Fruit fly (Drosophila melanogaster) whole organism, embryonic: Measurements from ENCODE around the gene ich.

ENCODE experiments used
- B-H1 ChIP-seq: fragments of 200-800 bp; sonication (Bioruptor generic); IDR thresholded peaks from 3 replicates; pipeline ENCODE4 v1.3.6; 2022; ENCODE audit warnings: missing biosample characterization, missing genetic modification characterization
- Blimp-1 ChIP-seq: fragments of 200-800 bp; sonication (Bioruptor generic); optimal IDR thresholded peaks from 3 replicates; lab custom pipeline; 2018; ENCODE audit warnings: missing biosample characterization, missing genetic modification characterization, mild to moderate bottlenecking, moderate library complexity, missing genetic modification reagents
- CG10654 ChIP-seq: fragments of 200-800 bp; sonication (Bioruptor generic); optimal IDR thresholded peaks from 2 replicates; lab custom pipeline; 2016; ENCODE audit warnings: missing biosample characterization, missing genetic modification characterization
- CG11504 ChIP-seq: fragments of 200-800 bp; sonication (Bioruptor generic); optimal IDR thresholded peaks from 3 replicates; lab custom pipeline; 2019; ENCODE audit warnings: missing biosample characterization, mild to moderate bottlenecking, missing genetic modification characterization, moderate library complexity
- CG1233 ChIP-seq: fragments of 200-800 bp; sonication (Bioruptor generic); optimal IDR thresholded peaks from 4 replicates; lab custom pipeline; 2018; ENCODE audit warnings: missing biosample characterization, mild to moderate bottlenecking, missing genetic modification characterization
- CG14014 ChIP-seq: fragments of 200-800 bp; sonication (Bioruptor generic); IDR thresholded peaks from 2 replicates; pipeline ENCODE4 v1.3.6; 2022; ENCODE audit warnings: missing biosample characterization, missing genetic modification characterization
- CG16863 ChIP-seq: fragments of 200-800 bp; sonication (Bioruptor generic); optimal IDR thresholded peaks from 3 replicates; lab custom pipeline; 2016; ENCODE audit warnings: missing biosample characterization, missing genetic modification characterization
- CG18011 ChIP-seq: fragments of 200-800 bp; sonication (Bioruptor generic); optimal IDR thresholded peaks from 2 replicates; lab custom pipeline; 2017; ENCODE audit warnings: missing biosample characterization, missing genetic modification characterization, mild to moderate bottlenecking, moderate library complexity, missing genotype
- CG2889 ChIP-seq: fragments of 200-800 bp; sonication (Bioruptor generic); IDR thresholded peaks from 3 replicates; pipeline ENCODE4 v1.3.6; 2022; ENCODE audit warnings: missing biosample characterization, missing genetic modification characterization
- CG3065 ChIP-seq: fragments of 200-800 bp; sonication (Bioruptor generic); optimal IDR thresholded peaks from 2 replicates; lab custom pipeline; 2016; ENCODE audit warnings: missing biosample characterization, missing genetic modification characterization
- CG34376 ChIP-seq: fragments of 200-800 bp; sonication (Bioruptor generic); optimal IDR thresholded peaks from 2 replicates; lab custom pipeline; 2018; ENCODE audit warnings: missing biosample characterization, mild to moderate bottlenecking, missing genetic modification characterization
- CG4360 ChIP-seq: fragments of 200-800 bp; sonication (Bioruptor generic); IDR thresholded peaks from 2 replicates; pipeline ENCODE4 v1.3.6; 2022; ENCODE audit warnings: missing biosample characterization, missing genetic modification characterization
- CG4617 ChIP-seq: fragments of 200-800 bp; sonication (Bioruptor generic); optimal IDR thresholded peaks from 3 replicates; lab custom pipeline; 2016; ENCODE audit warnings: missing biosample characterization, missing genetic modification characterization, borderline replicate concordance
- CG4820 ChIP-seq: fragments of 200-800 bp; sonication (Bioruptor generic); optimal IDR thresholded peaks from 3 replicates; lab custom pipeline; 2016; ENCODE audit warnings: missing biosample characterization, missing genetic modification characterization
- CG5180 ChIP-seq: fragments of 200-800 bp; sonication (Bioruptor generic); optimal IDR thresholded peaks from 3 replicates; lab custom pipeline; 2017; ENCODE audit warnings: missing biosample characterization, missing genetic modification characterization, mild to moderate bottlenecking, moderate library complexity, missing genetic modification reagents
- CG6654 ChIP-seq: fragments of 200-800 bp; sonication (Bioruptor generic); optimal IDR thresholded peaks from 2 replicates; lab custom pipeline; 2017; ENCODE audit warnings: missing biosample characterization, mild to moderate bottlenecking, missing genetic modification characterization
- CG8388 ChIP-seq: fragments of 200-800 bp; sonication (Bioruptor generic); optimal IDR thresholded peaks from 2 replicates; lab custom pipeline; 2019; ENCODE audit warnings: missing biosample characterization, mild to moderate bottlenecking, missing genetic modification characterization, moderate library complexity
- Dip2 ChIP-seq: fragments of 200-800 bp; sonication (Bioruptor generic); IDR thresholded peaks from 2 replicates; pipeline ENCODE4 v1.3.6; 2022; ENCODE audit warnings: missing biosample characterization, missing genetic modification characterization
- Dll ChIP-seq: fragments of 200-800 bp; sonication (Bioruptor generic); IDR thresholded peaks from 4 replicates; pipeline ENCODE4 v1.3.6; 2022; ENCODE audit warnings: missing biosample characterization, missing genetic modification characterization; ENCODE audit not compliant: partially characterized antibody
- HLH54F ChIP-seq: fragments of 200-800 bp; sonication (Bioruptor generic); optimal IDR thresholded peaks from 3 replicates; lab custom pipeline; 2016; ENCODE audit warnings: missing biosample characterization, missing genetic modification characterization
- HmgD ChIP-seq: fragments of 200-800 bp; sonication (Bioruptor generic); optimal IDR thresholded peaks from 3 replicates; lab custom pipeline; 2016; ENCODE audit warnings: missing biosample characterization, missing genetic modification characterization
- Hmr ChIP-seq: fragments of 200-800 bp; sonication (Bioruptor generic); optimal IDR thresholded peaks from 3 replicates; lab custom pipeline; 2017; ENCODE audit warnings: mild to moderate bottlenecking, missing biosample characterization, missing genetic modification reagents, missing genetic modification characterization
- Mrtf ChIP-seq: fragments of 200-800 bp; sonication (Bioruptor generic); IDR thresholded peaks from 3 replicates; pipeline ENCODE4 v1.3.6; 2022; ENCODE audit warnings: missing biosample characterization, missing genetic modification characterization
- NFAT ChIP-seq: fragments of 200-800 bp; sonication (Bioruptor generic); IDR thresholded peaks from 2 replicates; pipeline ENCODE4 v1.3.6; 2022; ENCODE audit warnings: missing biosample characterization, missing genetic modification characterization
- Pdp1 ChIP-seq, 2 experiments: fragments of 200-800 bp; sonication (Bioruptor generic); optimal IDR thresholded peaks; 3 replicates each; lab custom pipeline; 2016; ENCODE audit warnings: missing biosample characterization in 2 of 2, missing genetic modification characterization in 2 of 2, mild to moderate bottlenecking in 1 of 2, moderate library complexity in 1 of 2
- Ptx1 ChIP-seq: fragments of 200-800 bp; sonication (Bioruptor generic); IDR thresholded peaks from 2 replicates; pipeline ENCODE4 v1.3.6; 2022; ENCODE audit warnings: missing biosample characterization, missing genetic modification characterization
- Usf ChIP-seq: fragments of 200-800 bp; sonication (Bioruptor generic); optimal IDR thresholded peaks from 2 replicates; lab custom pipeline; 2017; ENCODE audit warnings: missing genotype, missing biosample characterization, missing genetic modification characterization
- Xbp1 ChIP-seq: fragments of 200-800 bp; sonication (Bioruptor generic); optimal IDR thresholded peaks from 3 replicates; lab custom pipeline; 2016; ENCODE audit warnings: missing biosample characterization, mild to moderate bottlenecking, missing genetic modification characterization
- cas ChIP-seq: fragments of 200-800 bp; sonication (Bioruptor generic); IDR thresholded peaks from 2 replicates; pipeline ENCODE4 v1.3.6; 2022; ENCODE audit warnings: missing biosample characterization, missing genetic modification characterization
- chif ChIP-seq, 2 experiments: fragments of 200-800 bp; sonication (Bioruptor generic); optimal IDR thresholded peaks; 3 replicates each; lab custom pipeline; 2016; ENCODE audit warnings: missing biosample characterization in 2 of 2, missing genetic modification characterization in 2 of 2
- chn ChIP-seq: fragments of 200-800 bp; sonication (Bioruptor generic); optimal IDR thresholded peaks from 2 replicates; lab custom pipeline; 2016; ENCODE audit warnings: missing biosample characterization, missing genetic modification characterization
- corto ChIP-seq: fragments of 200-800 bp; sonication (Bioruptor generic); optimal IDR thresholded peaks from 2 replicates; lab custom pipeline; 2016; ENCODE audit warnings: missing biosample characterization, mild to moderate bottlenecking, missing genetic modification characterization, moderate library complexity
- da ChIP-seq: fragments of 200-800 bp; sonication (Bioruptor generic); optimal IDR thresholded peaks from 2 replicates; lab custom pipeline; 2016; ENCODE audit warnings: missing biosample characterization, missing genetic modification characterization
- disco-r ChIP-seq: fragments of 200-800 bp; sonication (Bioruptor generic); optimal IDR thresholded peaks from 2 replicates; lab custom pipeline; 2016; ENCODE audit warnings: missing biosample characterization, missing genetic modification characterization
- exex ChIP-seq: fragments of 200-800 bp; sonication (Bioruptor generic); optimal IDR thresholded peaks from 4 replicates; lab custom pipeline; 2018; ENCODE audit warnings: missing biosample characterization, mild to moderate bottlenecking, missing genetic modification characterization, moderate library complexity
- fu2 ChIP-seq: fragments of 200-800 bp; sonication (Bioruptor generic); optimal IDR thresholded peaks from 2 replicates; lab custom pipeline; 2016; ENCODE audit warnings: missing biosample characterization, missing genetic modification characterization
- gem ChIP-seq: fragments of 200-800 bp; sonication (Bioruptor generic); optimal IDR thresholded peaks from 2 replicates; lab custom pipeline; 2019; ENCODE audit warnings: missing biosample characterization, mild to moderate bottlenecking, missing genetic modification characterization, moderate library complexity
- gfzf ChIP-seq: fragments of 200-800 bp; sonication (Bioruptor generic); optimal IDR thresholded peaks from 2 replicates; lab custom pipeline; 2016; ENCODE audit warnings: missing biosample characterization, mild to moderate bottlenecking, missing genetic modification characterization, moderate library complexity
- luna ChIP-seq: fragments of 200-800 bp; sonication (Bioruptor generic); optimal IDR thresholded peaks from 2 replicates; lab custom pipeline; 2016; ENCODE audit warnings: missing biosample characterization, missing genetic modification characterization
- maf-S ChIP-seq: fragments of 200-800 bp; sonication (Bioruptor generic); optimal IDR thresholded peaks from 2 replicates; lab custom pipeline; 2016; ENCODE audit warnings: missing biosample characterization, missing genetic modification characterization
- mam ChIP-seq: fragments of 200-800 bp; sonication (Bioruptor generic); optimal IDR thresholded peaks from 3 replicates; lab custom pipeline; 2016; ENCODE audit warnings: missing biosample characterization, missing genetic modification characterization
- mirr ChIP-seq: fragments of 200-800 bp; sonication (Bioruptor generic); optimal IDR thresholded peaks from 3 replicates; lab custom pipeline; 2018; ENCODE audit warnings: missing biosample characterization, mild to moderate bottlenecking, missing genetic modification characterization
- otp ChIP-seq: fragments of 200-800 bp; sonication (Bioruptor generic); IDR thresholded peaks from 3 replicates; pipeline ENCODE4, ENCODE4 v1.3.6; 2022; ENCODE audit warnings: missing biosample characterization, missing genetic modification characterization
- p53 ChIP-seq: fragments of 200-800 bp; sonication (Bioruptor generic); optimal IDR thresholded peaks from 2 replicates; lab custom pipeline; 2016; ENCODE audit warnings: missing biosample characterization, missing genetic modification characterization
- ro ChIP-seq: fragments of 200-800 bp; sonication (Bioruptor generic); IDR thresholded peaks from 2 replicates; pipeline ENCODE4 v1.3.6; 2022; ENCODE audit warnings: missing biosample characterization, missing genetic modification characterization
- sima ChIP-seq: fragments of 200-800 bp; sonication (Bioruptor generic); optimal IDR thresholded peaks from 2 replicates; lab custom pipeline; 2016; ENCODE audit warnings: missing biosample characterization, missing genetic modification characterization
- slp2 ChIP-seq: fragments of 200-800 bp; sonication (Bioruptor generic); optimal IDR thresholded peaks from 2 replicates; lab custom pipeline; 2016; ENCODE audit warnings: missing biosample characterization, missing genetic modification characterization
- trem ChIP-seq: fragments of 200-800 bp; optimal IDR thresholded peaks from 3 replicates; lab custom pipeline; 2019; ENCODE audit warnings: missing biosample characterization, mild to moderate bottlenecking, missing genetic modification characterization, moderate library complexity
- ttk ChIP-seq: fragments of 200-800 bp; sonication (Bioruptor generic); IDR thresholded peaks from 2 replicates; pipeline ENCODE4 v2.1.2; 2022; ENCODE audit warnings: missing biosample characterization, missing genetic modification characterization
- vfl ChIP-seq: fragments of 200-800 bp; sonication (Bioruptor generic); optimal IDR thresholded peaks from 2 replicates; lab custom pipeline; 2016; ENCODE audit warnings: missing biosample characterization, missing genetic modification characterization

Gene ich

dm6 chr3R:8992928-8993579 lies 30.2 kb upstream of the ich start, which contains the start of gene CG11975 (continued):
- TF ChIP-seq gem (tag; lab: Kevin White, UChicago) (no peak), Dll (GFP tag; lab: Robert Waterston, UW) (peak; percentile 82), Usf (GFP tag; lab: Kevin White, UChicago) (no peak), B-H1 (GFP tag; lab: Robert Waterston, UW) (no peak), luna (GFP tag; lab: Kevin White, UChicago) (peak; percentile 72), CG4617 (GFP tag; lab: Kevin White, UChicago) (peak; percentile 92), chif (GFP tag; optimal IDR thresholded peaks at IDR 0.05; lab: Kevin White, UChicago) (peak; percentile 72 to 81), CG1233 (peak; percentile 48), CG18011 (GFP tag; lab: Kevin White, UChicago) (peak; percentile 78), Mrtf (0 out of 3 replicates have a peak, but pooled peaks have one; percentile 6), Pdp1 (GFP tag; optimal IDR thresholded peaks at IDR 0.05; lab: Kevin White, UChicago) (peak; percentile 83 to 96), slp2 (peak; percentile 78), disco-r (GFP tag; lab: Kevin White, UChicago) (peak; percentile 72), Blimp-1 (GFP tag; lab: Kevin White, UChicago) (no peak), ttk (GFP tag; lab: Robert Waterston, UW) (0 out of 2 replicates have a peak, but pooled peaks have one; percentile 9), corto (no peak), maf-S (GFP tag; lab: Kevin White, UChicago) (peak; percentile 85), otp (GFP tag; lab: Robert Waterston, UW) (no peak), CG2889 (GFP tag; lab: Robert Waterston, UW) (0 out of 3 replicates have a peak, but pooled peaks have one; percentile 37), vfl (GFP tag; lab: Kevin White, UChicago) (peak; percentile 86), mam (GFP tag; lab: Kevin White, UChicago) (peak; percentile 90), ro (GFP tag; lab: Robert Waterston, UW) (no peak), Ptx1 (peak; percentile 58), CG16863 (peak; percentile 80), CG6654 (no peak), sima (GFP tag; lab: Kevin White, UChicago) (peak; percentile 66), CG8388 (GFP tag; lab: Kevin White, UChicago) (peak; percentile 46), CG34376 (GFP tag; lab: Kevin White, UChicago) (peak; percentile 79), mirr (peak; percentile 59), CG14014 (GFP tag; lab: Robert Waterston, UW) (peak; percentile 57; the same call in 1 of the 2 replicates), CG10654 (GFP tag; lab: Kevin White, UChicago) (peak; percentile 69), da (peak; percentile 50), HmgD (peak; percentile 91), CG11504 (tag; lab: Kevin White, UChicago) (no peak), CG4820 (GFP tag; lab: Kevin White, UChicago) (peak; percentile 70), CG3065 (GFP tag; lab: Kevin White, UChicago) (peak; percentile 66), HLH54F (GFP tag; lab: Kevin White, UChicago) (peak; percentile 92), exex (tag; lab: Kevin White, UChicago) (no peak), Hmr (peak; percentile 80), cas (GFP tag; lab: Robert Waterston, UW) (no peak), Dip2 (GFP tag; lab: Robert Waterston, UW) (no peak), trem (tag; lab: Kevin White, UChicago) (peak; percentile 74), NFAT (GFP tag; lab: Robert Waterston, UW) (peak; percentile 58), gfzf (GFP tag; lab: Kevin White, UChicago) (peak; percentile 35), chn (GFP tag; lab: Kevin White, UChicago) (peak; percentile 95), p53 (GFP tag; lab: Kevin White, UChicago) (peak; percentile 31), fu2 (GFP tag; lab: Kevin White, UChicago) (peak; percentile 85), CG4360 (GFP tag; lab: Robert Waterston, UW) (no peak), Xbp1 (GFP tag; lab: Kevin White, UChicago) (peak; percentile 78), CG5180 (no peak)
